Worm (Caenorhabditis elegans) whole organism, young adult: ENCODE measurements around the gene F53B2.8.

Experiments
- C06A6.2 ChIP-seq: fragments of 200-800 bp; sonication (Bioruptor generic); conservative IDR thresholded peaks from 2 replicates; pipeline ENCODE4 v1.3.6; 2022; ENCODE audit warnings: missing genetic modification characterization, missing compliant biosample characterization
- F52B5.7 ChIP-seq: sonication (generic microtip); optimal IDR thresholded peaks from 2 replicates; lab custom pipeline; 2016; ENCODE audit warnings: mild to moderate bottlenecking, missing genetic modification characterization, missing compliant biosample characterization
- F55B11.4 ChIP-seq: sonication (generic microtip); optimal IDR thresholded peaks from 2 replicates; lab custom pipeline; 2016; ENCODE audit warnings: missing compliant biosample characterization, missing genetic modification characterization, borderline replicate concordance; ENCODE audit not compliant: insufficient read depth
- snpc-1.3 ChIP-seq: sonication (generic microtip); optimal IDR thresholded peaks from 2 replicates; lab custom pipeline; 2017; ENCODE audit warnings: missing genetic modification characterization, mild to moderate bottlenecking, missing compliant biosample characterization, antibody characterized with exemption, moderate library complexity, missing genotype, missing genetic modification reagents; ENCODE audit not compliant: insufficient read depth

- TF ChIP-seq F55B11.4 (tag; lab: Kevin White, UChicago) (no peak), F52B5.7 (tag; lab: Kevin White, UChicago) (no peak), C06A6.2 (GFP tag; lab: Robert Waterston, UW) (no peak), snpc-1.3 (tag; lab: Kevin White, UChicago) (no peak)
These were observed 31.8 kb upstream of the F53B2.8 start, which contains the start of the genes ZK795.2 and ZK795.3 for ce11 chrIV:12558925-12559450.
